Fruit fly (Drosophila melanogaster) whole organism, embryonic: ENCODE results near the gene CG10793.

Experiments used
- Bgb ChIP-seq: fragments of 200-800 bp; sonication (Bioruptor generic); IDR thresholded peaks from 2 replicates; pipeline ENCODE4 v1.3.6; 2022; ENCODE audit warnings: missing biosample characterization, missing genetic modification characterization; ENCODE audit not compliant: partially characterized antibody
- CG12744 ChIP-seq: fragments of 200-800 bp; sonication (Bioruptor generic); optimal IDR thresholded peaks from 2 replicates; lab custom pipeline; 2016; ENCODE audit warnings: missing biosample characterization, missing genetic modification characterization
- CG13123 ChIP-seq: fragments of 200-800 bp; sonication (Bioruptor generic); optimal IDR thresholded peaks from 2 replicates; lab custom pipeline; 2016; ENCODE audit warnings: missing biosample characterization, missing genetic modification characterization
- CG13894 ChIP-seq: fragments of 200-800 bp; sonication (Bioruptor generic); optimal IDR thresholded peaks from 3 replicates; lab custom pipeline; 2018; ENCODE audit warnings: missing biosample characterization, mild to moderate bottlenecking, missing genetic modification characterization, moderate library complexity
- CG14667 ChIP-seq: fragments of 200-800 bp; sonication (Bioruptor generic); IDR thresholded peaks from 2 replicates; pipeline ENCODE4 v1.3.6; 2022; ENCODE audit warnings: missing biosample characterization, missing genetic modification characterization
- CG1602 ChIP-seq: fragments of 200-800 bp; sonication (Bioruptor generic); optimal IDR thresholded peaks from 3 replicates; lab custom pipeline; 2016; ENCODE audit warnings: missing biosample characterization, missing genetic modification characterization
- CG16779 ChIP-seq: fragments of 200-800 bp; sonication (Bioruptor generic); IDR thresholded peaks from 2 replicates; pipeline ENCODE4 v1.3.6; 2022; ENCODE audit warnings: missing biosample characterization, missing genetic modification characterization
- CG17328 ChIP-seq: fragments of 200-800 bp; sonication (Bioruptor generic); IDR thresholded peaks from 2 replicates; pipeline ENCODE4 v1.3.6; 2022; ENCODE audit warnings: missing biosample characterization, missing genetic modification characterization
- CG17359 ChIP-seq: fragments of 200-800 bp; sonication (Bioruptor generic); optimal IDR thresholded peaks from 3 replicates; lab custom pipeline; 2018; ENCODE audit warnings: missing biosample characterization, mild to moderate bottlenecking, missing genetic modification characterization, moderate library complexity
- CG17385 ChIP-seq: fragments of 200-800 bp; sonication (Bioruptor generic); optimal IDR thresholded peaks from 3 replicates; lab custom pipeline; 2018; ENCODE audit warnings: missing biosample characterization, mild to moderate bottlenecking, missing genetic modification characterization
- CG2120 ChIP-seq: fragments of 200-800 bp; sonication (Bioruptor generic); optimal IDR thresholded peaks from 3 replicates; lab custom pipeline; 2016; ENCODE audit warnings: missing biosample characterization, missing genetic modification characterization
- CG2202 ChIP-seq: fragments of 200-800 bp; sonication (Bioruptor generic); optimal IDR thresholded peaks from 2 replicates; lab custom pipeline; 2018; ENCODE audit warnings: missing biosample characterization, mild to moderate bottlenecking, missing genetic modification characterization
- CG31365 ChIP-seq: fragments of 200-800 bp; sonication (Bioruptor generic); optimal IDR thresholded peaks from 2 replicates; lab custom pipeline; 2018; ENCODE audit warnings: missing biosample characterization, mild to moderate bottlenecking, missing genetic modification characterization
- CG4328 ChIP-seq: fragments of 200-800 bp; sonication (Bioruptor generic); optimal IDR thresholded peaks from 3 replicates; lab custom pipeline; 2017; ENCODE audit warnings: missing biosample characterization, missing genetic modification reagents, missing genetic modification characterization
- CG4820 ChIP-seq: fragments of 200-800 bp; sonication (Bioruptor generic); optimal IDR thresholded peaks from 3 replicates; lab custom pipeline; 2016; ENCODE audit warnings: missing biosample characterization, missing genetic modification characterization
- CG6765 ChIP-seq: fragments of 200-800 bp; sonication (Bioruptor generic); optimal IDR thresholded peaks from 3 replicates; lab custom pipeline; 2017; ENCODE audit warnings: missing biosample characterization, mild to moderate bottlenecking, missing genetic modification characterization
- CG6813 ChIP-seq: fragments of 200-800 bp; sonication (Bioruptor generic); optimal IDR thresholded peaks from 2 replicates; lab custom pipeline; 2017; ENCODE audit warnings: missing biosample characterization, missing genetic modification characterization, mild to moderate bottlenecking, moderate library complexity, missing genetic modification reagents
- CG9437 ChIP-seq: fragments of 200-800 bp; sonication (Bioruptor generic); optimal IDR thresholded peaks from 2 replicates; lab custom pipeline; 2018; ENCODE audit warnings: missing biosample characterization, mild to moderate bottlenecking, missing genetic modification characterization
- CG9932 ChIP-seq: fragments of 200-800 bp; sonication (Bioruptor generic); IDR thresholded peaks from 2 replicates; pipeline ENCODE4 v1.3.6; 2022; ENCODE audit warnings: missing biosample characterization, missing genetic modification characterization
- HmgZ ChIP-seq: fragments of 200-800 bp; sonication (Bioruptor generic); optimal IDR thresholded peaks from 2 replicates; lab custom pipeline; 2018; ENCODE audit warnings: missing biosample characterization, mild to moderate bottlenecking, missing genetic modification characterization
- Mad ChIP-seq: fragments of 200-800 bp; sonication (Bioruptor generic); optimal IDR thresholded peaks from 2 replicates; lab custom pipeline; 2016; ENCODE audit warnings: missing biosample characterization, missing genetic modification characterization
- NK7.1 ChIP-seq: fragments of 200-800 bp; sonication (Bioruptor generic); optimal IDR thresholded peaks from 3 replicates; lab custom pipeline; 2016; ENCODE audit warnings: missing biosample characterization, missing genetic modification characterization
- Neu2 ChIP-seq: fragments of 200-800 bp; sonication (Bioruptor generic); optimal IDR thresholded peaks from 3 replicates; lab custom pipeline; 2016; ENCODE audit warnings: missing biosample characterization, missing genetic modification characterization, borderline replicate concordance
- NfI ChIP-seq: fragments of 200-800 bp; sonication (Bioruptor generic); optimal IDR thresholded peaks from 3 replicates; lab custom pipeline; 2018; ENCODE audit warnings: missing biosample characterization, mild to moderate bottlenecking, missing genetic modification characterization, moderate library complexity
- Oaz ChIP-seq: fragments of 200-800 bp; sonication (Bioruptor generic); IDR thresholded peaks from 2 replicates; pipeline ENCODE4 v1.3.6; 2022; ENCODE audit warnings: missing biosample characterization, missing genetic modification characterization
- Rfx ChIP-seq: fragments of 200-800 bp; sonication (Bioruptor generic); IDR thresholded peaks from 2 replicates; pipeline ENCODE4 v1.3.6; 2022; ENCODE audit warnings: missing biosample characterization, missing genetic modification characterization
- Sry-δ ChIP-seq: fragments of 200-800 bp; sonication (Bioruptor generic); optimal IDR thresholded peaks from 2 replicates; lab custom pipeline; 2016; ENCODE audit warnings: missing biosample characterization, missing genetic modification characterization
- Xbp1 ChIP-seq: fragments of 200-800 bp; sonication (Bioruptor generic); optimal IDR thresholded peaks from 3 replicates; lab custom pipeline; 2016; ENCODE audit warnings: missing biosample characterization, mild to moderate bottlenecking, missing genetic modification characterization
- cad ChIP-seq: fragments of >200 bp; optimal IDR thresholded peaks from 2 replicates; lab custom pipeline; 2017; ENCODE audit warnings: missing biosample characterization, missing genetic modification characterization
- caup ChIP-seq: fragments of 200-800 bp; sonication (Bioruptor generic); optimal IDR thresholded peaks from 3 replicates; lab custom pipeline; 2017; ENCODE audit warnings: missing biosample characterization, mild to moderate bottlenecking, missing genetic modification characterization, moderate library complexity; ENCODE audit not compliant: severe bottlenecking
- chif ChIP-seq, 2 experiments: fragments of 200-800 bp; sonication (Bioruptor generic); optimal IDR thresholded peaks; 3 replicates each; lab custom pipeline; 2016; ENCODE audit warnings: missing biosample characterization in 2 of 2, missing genetic modification characterization in 2 of 2
- corto ChIP-seq: fragments of 200-800 bp; sonication (Bioruptor generic); optimal IDR thresholded peaks from 2 replicates; lab custom pipeline; 2016; ENCODE audit warnings: missing biosample characterization, mild to moderate bottlenecking, missing genetic modification characterization, moderate library complexity
- crol ChIP-seq: fragments of 200-800 bp; sonication (Bioruptor generic); IDR thresholded peaks from 2 replicates; pipeline ENCODE4 v1.3.6; 2022; ENCODE audit warnings: missing biosample characterization, missing genetic modification characterization
- eve ChIP-seq, 2 experiments: fragments of >200 bp; optimal IDR thresholded peaks; 2 replicates each; lab custom pipeline; 2017; ENCODE audit warnings: missing biosample characterization in 2 of 2, missing genetic modification characterization in 2 of 2
- hb ChIP-seq: fragments of 200-800 bp; sonication (Bioruptor generic); IDR thresholded peaks from 3 replicates; pipeline ENCODE4 v1.3.6; 2022; ENCODE audit warnings: missing biosample characterization, missing genetic modification characterization; ENCODE audit not compliant: partially characterized antibody
- hbn ChIP-seq: fragments of 200-800 bp; sonication (Bioruptor generic); IDR thresholded peaks from 2 replicates; pipeline ENCODE4 v1.3.6; 2022; ENCODE audit warnings: missing biosample characterization, missing genetic modification characterization; ENCODE audit not compliant: partially characterized antibody
- jumu ChIP-seq: fragments of 200-800 bp; sonication (Bioruptor generic); optimal IDR thresholded peaks from 3 replicates; lab custom pipeline; 2016; ENCODE audit warnings: missing biosample characterization, missing genetic modification characterization
- kni ChIP-seq: fragments of 200-800 bp; sonication (Bioruptor generic); optimal IDR thresholded peaks from 3 replicates; lab custom pipeline; 2017; ENCODE audit warnings: mild to moderate bottlenecking, missing biosample characterization, missing genetic modification reagents, missing genetic modification characterization
- oc ChIP-seq: fragments of 200-800 bp; sonication (Bioruptor generic); optimal IDR thresholded peaks from 2 replicates; lab custom pipeline; 2018; ENCODE audit warnings: missing biosample characterization, mild to moderate bottlenecking, missing genetic modification characterization, moderate library complexity
- otp ChIP-seq: fragments of 200-800 bp; sonication (Bioruptor generic); IDR thresholded peaks from 3 replicates; pipeline ENCODE4, ENCODE4 v1.3.6; 2022; ENCODE audit warnings: missing biosample characterization, missing genetic modification characterization
- pan ChIP-seq, 4 experiments: fragments of >200 bp in 3 of 4; fragments of 200-800 bp in 1 of 4; sonication (Bioruptor generic) in 1 of 4; optimal IDR thresholded peaks in 3 of 4; IDR thresholded peaks in 1 of 4; 2 replicates each; pipeline versions ENCODE4 v1.3.6 to Lab custom; 2017 to 2022; ENCODE audit warnings: missing biosample characterization in 2 of 4, missing genetic modification characterization in 2 of 4, mixed read lengths in 1 of 4
- pho ChIP-seq: fragments of 200-800 bp; sonication (Bioruptor generic); optimal IDR thresholded peaks from 2 replicates; lab custom pipeline; 2016; ENCODE audit warnings: missing biosample characterization, missing genetic modification characterization
- pum ChIP-seq: fragments of 200-800 bp; sonication (Bioruptor generic); optimal IDR thresholded peaks from 2 replicates; lab custom pipeline; 2016; ENCODE audit warnings: missing biosample characterization, missing genetic modification characterization
- pzg ChIP-seq: fragments of 200-800 bp; sonication (Bioruptor generic); optimal IDR thresholded peaks from 3 replicates; lab custom pipeline; 2018; ENCODE audit warnings: missing biosample characterization, mild to moderate bottlenecking, missing genetic modification characterization, moderate library complexity
- sc ChIP-seq, 3 experiments: fragments of >200 bp in 2 of 3; fragments of 200-800 bp in 1 of 3; sonication (Bioruptor generic) in 1 of 3; optimal IDR thresholded peaks; 2 replicates in 2 of 3; 3 replicates in 1 of 3; lab custom pipeline; 2017; ENCODE audit warnings: mild to moderate bottlenecking in 1 of 3, missing biosample characterization in 1 of 3, missing genetic modification characterization in 1 of 3, missing genetic modification reagents in 1 of 3
- sna ChIP-seq: fragments of 200-800 bp; sonication (Bioruptor generic); IDR thresholded peaks from 2 replicates; pipeline ENCODE4 v1.3.6; 2022; ENCODE audit warnings: missing biosample characterization, missing genetic modification characterization; ENCODE audit not compliant: partially characterized antibody
- stc ChIP-seq: fragments of 200-800 bp; sonication (Bioruptor generic); IDR thresholded peaks from 2 replicates; pipeline ENCODE4 v1.3.6; 2022; ENCODE audit warnings: missing biosample characterization, missing genetic modification characterization
- tap ChIP-seq: fragments of 200-800 bp; optimal IDR thresholded peaks from 3 replicates; lab custom pipeline; 2019; ENCODE audit warnings: missing biosample characterization, mild to moderate bottlenecking, missing genetic modification characterization, moderate library complexity
- zen ChIP-seq: fragments of 200-800 bp; sonication (Bioruptor generic); optimal IDR thresholded peaks from 3 replicates; lab custom pipeline; 2018; ENCODE audit warnings: missing biosample characterization, mild to moderate bottlenecking, missing genetic modification characterization, moderate library complexity

Gene CG10793

dm6 chrX:3363676-3364075 lies 47.5 kb upstream of the CG10793 start (continued):
- TF ChIP-seq corto (no peak), CG4328 (no peak), CG13894 (tag; lab: Kevin White, UChicago) (peak; percentile 75), Xbp1 (GFP tag; lab: Kevin White, UChicago) (peak; percentile 49), zen (tag; lab: Kevin White, UChicago) (peak; percentile 36), crol (peak; percentile 25; the same call in 1 of the 2 replicates), pzg (GFP tag; lab: Kevin White, UChicago) (no peak), jumu (GFP tag; lab: Kevin White, UChicago) (peak; percentile 67), HmgZ (peak; percentile 51), hbn (GFP tag; lab: Robert Waterston, UW) (no peak), CG14667 (GFP tag; lab: Robert Waterston, UW) (peak; percentile 33; the same call in 1 of the 2 replicates), caup (peak; percentile 81), Sry-δ (GFP tag; lab: Kevin White, UChicago) (peak; percentile 32), CG9437 (GFP tag; lab: Kevin White, UChicago) (no peak), CG2120 (GFP tag; lab: Kevin White, UChicago) (peak; percentile 93), Oaz (GFP tag; lab: Robert Waterston, UW) (0 out of 2 replicates have a peak, but pooled peaks have one; percentile 21), hb (GFP tag; lab: Robert Waterston, UW) (no peak), CG9932 (peak; percentile 96), Neu2 (no peak), sc (optimal IDR thresholded peaks at IDR 0.05; lab: Kevin White, UChicago) (no peak), sc (GFP tag; optimal IDR thresholded peaks at IDR 0.05; lab: Kevin White, UChicago) (no peak), otp (GFP tag; lab: Robert Waterston, UW) (0 out of 3 replicates have a peak, but pooled peaks have one; percentile 55), cad (GFP tag; lab: Kevin White, UChicago) (no peak), sna (no peak), pum (peak; percentile 27), CG1602 (GFP tag; lab: Kevin White, UChicago) (no peak), oc (tag; lab: Kevin White, UChicago) (no peak), CG16779 (GFP tag; lab: Robert Waterston, UW) (peak; percentile 78), CG17385 (GFP tag; lab: Kevin White, UChicago) (peak; percentile 53), CG12744 (GFP tag; lab: Kevin White, UChicago) (peak; percentile 47), Bgb (GFP tag; lab: Robert Waterston, UW) (no peak), stc (GFP tag; lab: Robert Waterston, UW) (peak; percentile 48), CG13123 (GFP tag; lab: Kevin White, UChicago) (no peak), eve (GFP tag; optimal IDR thresholded peaks at IDR 0.05; lab: Kevin White, UChicago) (no peak), CG6813 (peak; percentile 63), NK7.1 (peak; percentile 43), tap (tag; lab: Kevin White, UChicago) (no peak), Mad (GFP tag; lab: Kevin White, UChicago) (peak; percentile 36), CG4820 (GFP tag; lab: Kevin White, UChicago) (peak; percentile 25), CG17328 (GFP tag; lab: Robert Waterston, UW) (peak; percentile 67), pho (GFP tag; lab: Kevin White, UChicago) (peak; percentile 85), CG6765 (GFP tag; lab: Kevin White, UChicago) (peak; percentile 16), CG2202 (no peak), pan (optimal IDR thresholded peaks at IDR 0.05; lab: Kevin White, UChicago) (no peak), pan (GFP tag; optimal IDR thresholded peaks at IDR 0.05 in 1 of 2, IDR thresholded peaks at IDR 0.05 in 1 of 2) (peak in 1 of 2 experiments; percentile 79), CG31365 (tag; lab: Kevin White, UChicago) (peak; percentile 44), NfI (peak; percentile 58), Rfx (GFP tag; lab: Robert Waterston, UW) (peak; percentile 96), kni (GFP tag; lab: Kevin White, UChicago) (no peak), CG17359 (peak; percentile 6), chif (GFP tag; optimal IDR thresholded peaks at IDR 0.05; lab: Kevin White, UChicago) (peak; percentile 53 to 66)
